Worm (Caenorhabditis elegans) whole organism, L4 larva: ENCODE measurements around the gene Y39B6A.34.
A peak's percentile ranks its signal among the peaks of the same experiment; 100 is the strongest.

Experiments
- F26F4.8 ChIP-seq: fragments of 200-800 bp; sonication (Bioruptor generic); conservative IDR thresholded peaks from 2 replicates; pipeline ENCODE4 v1.3.6; 2022; ENCODE audit warnings: missing genetic modification characterization, missing compliant biosample characterization
- F37D6.2 ChIP-seq: sonication (generic microtip); optimal IDR thresholded peaks from 2 replicates; lab custom pipeline; 2016; ENCODE audit warnings: mild to moderate bottlenecking, missing genetic modification characterization, missing compliant biosample characterization
- F44E2.7 ChIP-seq: fragments of 200-800 bp; sonication (Bioruptor generic); IDR thresholded peaks from 2 replicates; pipeline ENCODE4 v2.1.2; 2022; ENCODE audit warnings: missing genetic modification characterization, missing compliant biosample characterization
- F49E8.2 ChIP-seq: sonication (generic microtip); optimal IDR thresholded peaks from 2 replicates; lab custom pipeline; 2016; ENCODE audit warnings: missing compliant biosample characterization, mild to moderate bottlenecking, missing genetic modification characterization, borderline replicate concordance
- T26A8.4 ChIP-seq: fragments of 200-800 bp; sonication (Bioruptor generic); IDR thresholded peaks from 2 replicates; pipeline ENCODE4 v1.3.6; 2022; ENCODE audit warnings: missing genetic modification characterization, missing compliant biosample characterization
- ZK337.2 ChIP-seq: fragments of 200-800 bp; sonication (Bioruptor generic); IDR thresholded peaks from 2 replicates; pipeline ENCODE4 v1.3.6; 2022; ENCODE audit warnings: missing genetic modification reagents, missing genetic modification characterization, missing compliant biosample characterization
- aha-1 ChIP-seq: fragments of 150-350 bp; peaks from one replicate; lab custom pipeline; 2014; ENCODE audit warnings: missing biosample characterization, missing genetic modification characterization
- arid-1 ChIP-seq: fragments of 200-800 bp; sonication (Bioruptor generic); conservative IDR thresholded peaks from 2 replicates; pipeline ENCODE4 v1.3.6; 2022; ENCODE audit warnings: missing genetic modification reagents, missing genetic modification characterization, missing compliant biosample characterization
- attf-4 ChIP-seq: sonication (generic microtip); optimal IDR thresholded peaks from 3 replicates; lab custom pipeline; 2017; ENCODE audit warnings: missing biosample characterization, missing genetic modification characterization
- ceh-20 ChIP-seq: fragments of 200-800 bp; sonication (Bioruptor generic); IDR thresholded peaks from 2 replicates; pipeline ENCODE4 v1.3.6; 2022; ENCODE audit warnings: missing genetic modification reagents, missing genetic modification characterization, missing compliant biosample characterization
- ceh-32 ChIP-seq: sonication (generic microtip); optimal IDR thresholded peaks from 2 replicates; lab custom pipeline; 2016; ENCODE audit warnings: mild to moderate bottlenecking, missing genetic modification characterization, missing compliant biosample characterization; ENCODE audit not compliant: poor library complexity
- ceh-44 ChIP-seq: fragments of 200-800 bp; sonication (Bioruptor generic); IDR thresholded peaks from 2 replicates; pipeline ENCODE4 v1.3.6; 2022; ENCODE audit warnings: missing genetic modification reagents, missing genetic modification characterization, missing compliant biosample characterization
- ceh-62 ChIP-seq: sonication (generic microtip); optimal IDR thresholded peaks from 2 replicates; lab custom pipeline; 2017; ENCODE audit warnings: missing biosample characterization, missing genetic modification characterization
- ces-1 ChIP-seq: fragments of 150-350 bp; sonication (generic microtip); optimal IDR thresholded peaks from 4 replicates; lab custom pipeline; 2014; ENCODE audit warnings: missing biosample characterization, missing genetic modification reagents, missing genetic modification characterization
- ctbp-1 ChIP-seq: fragments of 200-800 bp; sonication (Bioruptor generic); IDR thresholded peaks from 2 replicates; pipeline ENCODE4 v1.3.6; 2022; ENCODE audit warnings: missing genetic modification reagents, missing genetic modification characterization, missing compliant biosample characterization
- daf-19 ChIP-seq: fragments of 200-800 bp; sonication (Bioruptor generic); conservative IDR thresholded peaks from 2 replicates; pipeline ENCODE4 v1.3.6; 2022; ENCODE audit warnings: missing genetic modification characterization, missing compliant biosample characterization
- daf-8 ChIP-seq: fragments of 200-800 bp; sonication (Bioruptor generic); IDR thresholded peaks from 2 replicates; pipeline ENCODE4 v1.3.6; 2022; ENCODE audit warnings: missing genetic modification characterization, missing compliant biosample characterization
- dmd-6 ChIP-seq: fragments of 200-800 bp; sonication (Bioruptor generic); IDR thresholded peaks from 2 replicates; pipeline ENCODE4 v1.3.6; 2022; ENCODE audit warnings: missing genetic modification reagents, missing genetic modification characterization, missing compliant biosample characterization
- dve-1 ChIP-seq: sonication (generic microtip); optimal IDR thresholded peaks from 2 replicates; lab custom pipeline; 2017; ENCODE audit warnings: antibody characterized with exemption, mild to moderate bottlenecking, missing genetic modification characterization, missing compliant biosample characterization; ENCODE audit not compliant: insufficient read depth
- egl-27 ChIP-seq: sonication (generic microtip); optimal IDR thresholded peaks from 3 replicates; lab custom pipeline; 2017; ENCODE audit warnings: missing biosample characterization, missing genetic modification reagents, missing genetic modification characterization
- fkh-10 ChIP-seq: fragments of 150-350 bp; optimal IDR thresholded peaks from 2 replicates; lab custom pipeline; 2014; ENCODE audit warnings: missing biosample characterization, missing genetic modification reagents, missing genetic modification characterization
- hlh-11 ChIP-seq: fragments of 200-800 bp; sonication (Bioruptor generic); optimal IDR thresholded peaks from 2 replicates; lab custom pipeline; 2018; ENCODE audit warnings: mild to moderate bottlenecking, missing genetic modification characterization, missing compliant biosample characterization
- lin-15B ChIP-seq: fragments of 150-350 bp; sonication (generic microtip); optimal IDR thresholded peaks from 3 replicates; lab custom pipeline; 2014; ENCODE audit warnings: missing biosample characterization, missing genetic modification characterization
- lin-29 ChIP-seq: fragments of 200-800 bp; sonication (Bioruptor generic); IDR thresholded peaks from 2 replicates; pipeline ENCODE4 v1.3.6; 2022; ENCODE audit warnings: missing genetic modification reagents, missing genetic modification characterization, missing compliant biosample characterization
- lin-38 ChIP-seq: fragments of 200-800 bp; sonication (Bioruptor generic); IDR thresholded peaks from 2 replicates; pipeline ENCODE4 v1.3.6; 2022; ENCODE audit warnings: missing genetic modification reagents, missing genetic modification characterization, missing compliant biosample characterization
- lin-39 ChIP-seq: fragments of 150-350 bp; optimal IDR thresholded peaks from 2 replicates; lab custom pipeline; 2014; ENCODE audit warnings: missing biosample characterization, missing genetic modification reagents, missing genetic modification characterization
- lir-3 ChIP-seq: sonication (generic microtip); optimal IDR thresholded peaks from 2 replicates; lab custom pipeline; 2016; ENCODE audit warnings: mild to moderate bottlenecking, missing genetic modification characterization, missing compliant biosample characterization
- mdt-29 ChIP-seq: fragments of 200-800 bp; sonication (Bioruptor generic); IDR thresholded peaks from 2 replicates; pipeline ENCODE4 v1.3.6; 2022; ENCODE audit warnings: missing genetic modification reagents, missing genetic modification characterization, missing compliant biosample characterization
- mxl-2 ChIP-seq: fragments of 200-800 bp; sonication (Bioruptor generic); conservative IDR thresholded peaks from 2 replicates; pipeline ENCODE4 v1.3.6; 2022; ENCODE audit warnings: missing genetic modification reagents, missing genetic modification characterization, missing compliant biosample characterization
- nhr-10 ChIP-seq: fragments of 150-350 bp; optimal IDR thresholded peaks from 2 replicates; lab custom pipeline; 2014; ENCODE audit warnings: missing biosample characterization, missing genetic modification characterization
- nhr-102 ChIP-seq: sonication (generic microtip); optimal IDR thresholded peaks from 2 replicates; lab custom pipeline; 2016; ENCODE audit warnings: mild to moderate bottlenecking, missing genetic modification characterization, moderate library complexity, missing compliant biosample characterization
- nhr-25 ChIP-seq: sonication (generic microtip); optimal IDR thresholded peaks from 2 replicates; lab custom pipeline; 2017; ENCODE audit warnings: missing genetic modification characterization, mild to moderate bottlenecking, missing compliant biosample characterization, antibody characterized with exemption, moderate library complexity, borderline replicate concordance; ENCODE audit not compliant: insufficient read depth
- nhr-28 ChIP-seq: fragments of 150-350 bp; optimal IDR thresholded peaks from 2 replicates; lab custom pipeline; 2014; ENCODE audit warnings: missing biosample characterization, missing genetic modification characterization
- nhr-42 ChIP-seq: fragments of 200-800 bp; sonication (Bioruptor generic); IDR thresholded peaks from 2 replicates; pipeline ENCODE4 v1.3.6; 2022; ENCODE audit warnings: missing genetic modification characterization, missing compliant biosample characterization
- nhr-48 ChIP-seq: sonication (generic microtip); optimal IDR thresholded peaks from 2 replicates; lab custom pipeline; 2016; ENCODE audit warnings: mild to moderate bottlenecking, missing genetic modification characterization, missing compliant biosample characterization
- nhr-76 ChIP-seq: fragments of 150-350 bp; optimal IDR thresholded peaks from 2 replicates; lab custom pipeline; 2014; ENCODE audit warnings: missing biosample characterization, missing genetic modification characterization
- nhr-77 ChIP-seq: fragments of 150-350 bp; optimal IDR thresholded peaks from 2 replicates; lab custom pipeline; 2014; ENCODE audit warnings: missing biosample characterization, missing genetic modification characterization
- pha-4 ChIP-seq, 2 experiments: fragments of 150-350 bp in 1 of 2; fragments of 200-800 bp in 1 of 2; sonication (Bioruptor generic) in 1 of 2; IDR thresholded peaks in 1 of 2; optimal IDR thresholded peaks in 1 of 2; 2 replicates each; pipeline versions ENCODE4 v1.3.6 to Lab custom; 2014 to 2022; ENCODE audit warnings: missing genetic modification characterization in 2 of 2, missing genetic modification reagents in 2 of 2, missing biosample characterization in 1 of 2, missing compliant biosample characterization in 1 of 2
- php-3 ChIP-seq: fragments of 200-800 bp; sonication (Bioruptor generic); IDR thresholded peaks from 2 replicates; pipeline ENCODE4 v1.3.6; 2022; ENCODE audit warnings: missing genetic modification reagents, missing genetic modification characterization, missing compliant biosample characterization
- saeg-2 ChIP-seq: fragments of 200-800 bp; sonication (Bioruptor generic); IDR thresholded peaks from 2 replicates; pipeline ENCODE4 v1.3.6; 2022; ENCODE audit warnings: missing genetic modification reagents, missing genetic modification characterization, missing compliant biosample characterization
- sdz-12 ChIP-seq: fragments of 200-800 bp; sonication (Bioruptor generic); optimal IDR thresholded peaks from 2 replicates; lab custom pipeline; 2018; ENCODE audit warnings: mild to moderate bottlenecking, missing genetic modification characterization, missing compliant biosample characterization
- set-16 ChIP-seq: fragments of 200-800 bp; sonication (Bioruptor generic); IDR thresholded peaks from 2 replicates; pipeline ENCODE4 v1.3.6; 2022; ENCODE audit warnings: missing genetic modification reagents, missing genetic modification characterization, missing compliant biosample characterization
- skn-1 ChIP-seq: fragments of 150-350 bp; optimal IDR thresholded peaks from 2 replicates; lab custom pipeline; 2014; ENCODE audit warnings: missing biosample characterization, missing genetic modification characterization
- spr-1 ChIP-seq: sonication (generic microtip); optimal IDR thresholded peaks from 2 replicates; lab custom pipeline; 2016; ENCODE audit warnings: mild to moderate bottlenecking, missing genetic modification characterization, missing compliant biosample characterization
- tra-1 ChIP-seq: fragments of 200-800 bp; sonication (Bioruptor generic); IDR thresholded peaks from 2 replicates; pipeline ENCODE4 v1.3.6; 2022; ENCODE audit warnings: missing genetic modification reagents, missing genetic modification characterization, missing compliant biosample characterization
- unc-39 ChIP-seq: sonication (generic microtip); optimal IDR thresholded peaks from 2 replicates; lab custom pipeline; 2017; ENCODE audit warnings: missing biosample characterization, missing genetic modification characterization
- zip-2 ChIP-seq: fragments of 150-350 bp; optimal IDR thresholded peaks from 2 replicates; lab custom pipeline; 2014; ENCODE audit warnings: missing biosample characterization, missing genetic modification characterization
- ztf-11 ChIP-seq: fragments of 150-350 bp; optimal IDR thresholded peaks from 2 replicates; lab custom pipeline; 2014; ENCODE audit warnings: missing biosample characterization, missing genetic modification characterization
- ztf-7 ChIP-seq: fragments of 150-350 bp; optimal IDR thresholded peaks from 2 replicates; lab custom pipeline; 2014; ENCODE audit warnings: missing biosample characterization, missing genetic modification characterization

Gene Y39B6A.34

DNA sequence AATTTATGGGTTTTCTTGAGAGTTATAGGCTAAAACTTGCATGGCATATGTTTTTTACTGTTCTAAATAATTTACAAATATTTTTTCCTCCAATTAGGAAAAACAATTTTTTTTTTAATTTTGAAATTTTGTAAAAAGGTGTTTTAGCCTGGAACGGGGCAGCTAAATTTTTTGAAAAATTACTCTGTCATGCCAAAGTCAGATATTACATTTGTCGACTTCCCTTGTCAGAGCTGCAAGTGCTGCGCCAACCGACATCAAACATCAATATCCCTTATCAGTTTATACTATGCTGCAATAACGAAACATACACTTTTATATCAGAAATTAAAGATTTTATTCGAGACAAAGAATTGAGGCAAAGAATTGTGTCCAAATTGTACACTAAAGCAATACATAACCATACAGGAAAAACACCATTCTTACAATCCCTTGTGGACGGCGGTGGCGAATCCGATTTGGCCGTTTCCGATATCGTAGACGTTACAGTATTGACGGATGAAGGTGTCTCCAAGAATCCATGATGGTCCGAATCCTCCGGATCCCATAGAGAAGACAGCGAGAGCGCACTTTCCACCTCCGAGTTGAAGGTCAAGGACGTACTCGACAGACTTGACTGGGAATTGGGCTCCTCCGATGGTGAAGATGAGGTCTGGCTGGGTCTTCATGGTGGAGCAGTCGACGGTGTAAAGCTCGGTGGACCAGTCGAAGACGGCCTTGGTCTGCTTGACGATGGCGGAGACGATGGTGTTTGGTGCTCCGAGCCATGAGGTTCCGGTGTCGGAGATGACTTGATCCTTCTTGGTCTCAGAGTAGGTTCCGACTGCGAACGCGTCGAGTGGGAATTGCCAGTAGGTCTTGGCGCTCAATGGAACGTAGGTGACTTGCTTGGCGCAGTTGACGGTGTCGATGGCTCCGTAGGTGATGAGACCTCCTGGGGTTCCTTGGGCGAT lies 48.6 kb downstream of the Y39B6A.34 start (continued):
- TF ChIP-seq daf-19: no peak
- no peak for TF ChIP-seq F44E2.7
- no peak for TF ChIP-seq nhr-48
- TF ChIP-seq dve-1 (tag; lab: Kevin White, UChicago): peak; percentile 80
- TF ChIP-seq lin-39: no peak
- TF ChIP-seq dmd-6 (GFP tag; lab: Robert Waterston, UW): peak; percentile 29; the same call in 1 of the 2 replicates
- no peak for TF ChIP-seq attf-4 (tag; lab: Kevin White, UChicago)
- TF ChIP-seq hlh-11 (tag; lab: Kevin White, UChicago): peak; percentile 46
- no peak for TF ChIP-seq ces-1 (GFP tag; lab: Kevin White, UChicago)
- TF ChIP-seq F26F4.8 (GFP tag; lab: Robert Waterston, UW): no peak
- no peak for TF ChIP-seq lin-15B (tag; lab: Kevin White, UChicago)
- TF ChIP-seq nhr-10 (tag; lab: Kevin White, UChicago): no peak
- TF ChIP-seq saeg-2 (GFP tag; lab: Robert Waterston, UW): no peak
- peak; percentile 29 for TF ChIP-seq nhr-77 (tag; lab: Kevin White, UChicago)
- no peak for TF ChIP-seq ztf-11 (tag; lab: Kevin White, UChicago)
- TF ChIP-seq ceh-20 (GFP tag; lab: Robert Waterston, UW): no peak
- TF ChIP-seq nhr-28: no peak
- TF ChIP-seq T26A8.4 (GFP tag; lab: Robert Waterston, UW): peak; percentile 34; the same call in 1 of the 2 replicates
- TF ChIP-seq F37D6.2: no peak
- TF ChIP-seq lir-3 (tag; lab: Kevin White, UChicago): no peak
- no peak for TF ChIP-seq ceh-44 (GFP tag; lab: Robert Waterston, UW)
- no peak for TF ChIP-seq lin-38
- no peak for TF ChIP-seq zip-2
- no peak for TF ChIP-seq F49E8.2 (tag; lab: Kevin White, UChicago)
- no peak for TF ChIP-seq nhr-42 (GFP tag; lab: Robert Waterston, UW)
- no peak for TF ChIP-seq ceh-62 (tag; lab: Kevin White, UChicago)
- TF ChIP-seq nhr-102: peak; percentile 22
- TF ChIP-seq lin-29 (GFP tag; lab: Robert Waterston, UW): no peak
- no peak for TF ChIP-seq tra-1 (GFP tag; lab: Robert Waterston, UW)
- no peak for TF ChIP-seq ctbp-1 (GFP tag; lab: Robert Waterston, UW)
- no peak for TF ChIP-seq spr-1 (tag; lab: Kevin White, UChicago)
- TF ChIP-seq mdt-29 (GFP tag; lab: Robert Waterston, UW): no peak
- TF ChIP-seq egl-27 (tag; lab: Kevin White, UChicago): no peak
- no peak for TF ChIP-seq fkh-10
- TF ChIP-seq skn-1: no peak
- no peak for TF ChIP-seq ZK337.2 (GFP tag; lab: Robert Waterston, UW)
- TF ChIP-seq sdz-12: no peak
- no peak for TF ChIP-seq nhr-76 (tag; lab: Kevin White, UChicago)
- TF ChIP-seq unc-39 (tag; lab: Kevin White, UChicago): no peak
- no peak for TF ChIP-seq php-3 (GFP tag; lab: Robert Waterston, UW)
- TF ChIP-seq set-16 (GFP tag; lab: Robert Waterston, UW): peak; percentile 80
- TF ChIP-seq arid-1 (GFP tag; lab: Robert Waterston, UW): no peak
- no peak for TF ChIP-seq daf-8
- peak; percentile 91 for TF ChIP-seq aha-1
- no peak for TF ChIP-seq nhr-25
- no peak for TF ChIP-seq ceh-32 (tag; lab: Kevin White, UChicago)
- peak; percentile 35; the same call in 1 of the 2 replicates for TF ChIP-seq pha-4 (GFP tag; IDR thresholded peaks at IDR 0.05; lab: Robert Waterston, UW)
- TF ChIP-seq pha-4 (tag; optimal IDR thresholded peaks at IDR 0.05; lab: Kevin White, UChicago): no peak
- TF ChIP-seq mxl-2 (GFP tag; lab: Robert Waterston, UW): no peak
- no peak for TF ChIP-seq ztf-7
